Fruit fly (Drosophila melanogaster) whole organism, wandering third instar larva: ENCODE results near the gene CG3436.

Experiments used
- Hnf4 ChIP-seq: fragments of 200-800 bp; sonication (Bioruptor generic); optimal IDR thresholded peaks from 2 replicates; lab custom pipeline; 2016; ENCODE audit warnings: missing biosample characterization, mild to moderate bottlenecking, missing genetic modification characterization
- Hr78 ChIP-seq: fragments of >200 bp; optimal IDR thresholded peaks from 2 replicates; lab custom pipeline; 2017; ENCODE audit warnings: missing biosample characterization, missing genetic modification characterization
- Rel ChIP-seq, 2 experiments: fragments of 200-800 bp; sonication (Bioruptor generic) in 1 of 2; optimal IDR thresholded peaks; 2 replicates in 1 of 2; 3 replicates in 1 of 2; lab custom pipeline; 2016 to 2019; ENCODE audit warnings: mild to moderate bottlenecking in 2 of 2, missing biosample characterization in 2 of 2, missing genetic modification characterization in 2 of 2, moderate library complexity in 1 of 2
- h ChIP-seq: fragments of 200-800 bp; sonication (Bioruptor generic); optimal IDR thresholded peaks from 3 replicates; lab custom pipeline; 2016; ENCODE audit warnings: missing biosample characterization, mild to moderate bottlenecking, missing genetic modification characterization
- pan ChIP-seq: fragments of >200 bp; optimal IDR thresholded peaks from 2 replicates; lab custom pipeline; 2017
- usp ChIP-seq: fragments of >200 bp; optimal IDR thresholded peaks from 2 replicates; lab custom pipeline; 2017; ENCODE audit warnings: missing biosample characterization, missing genetic modification characterization

- TF ChIP-seq pan (lab: Kevin White, UChicago), result no peak
- TF ChIP-seq Hnf4 (GFP tag; lab: Kevin White, UChicago), result no peak
- TF ChIP-seq Rel (GFP tag; optimal IDR thresholded peaks at IDR 0.05; lab: Kevin White, UChicago), result no peak
- TF ChIP-seq Rel (tag; optimal IDR thresholded peaks at IDR 0.05; lab: Kevin White, UChicago), result no peak
- no peak for TF ChIP-seq h (GFP tag; lab: Kevin White, UChicago)
- no peak for TF ChIP-seq Hr78 (GFP tag; lab: Kevin White, UChicago)
- no peak for TF ChIP-seq usp
These were observed 7.4 kb downstream of the CG3436 start for dm6 chr2L:163229-163628.
